Worm (Caenorhabditis elegans) whole organism, young adult: ENCODE data around the gene nhr-90.

Experiments
- B0261.1 ChIP-seq: sonication (generic microtip); optimal IDR thresholded peaks from 2 replicates; lab custom pipeline; 2016; ENCODE audit warnings: mild to moderate bottlenecking, missing genetic modification characterization, moderate library complexity, missing compliant biosample characterization
- F57C9.4 ChIP-seq: sonication (generic microtip); optimal IDR thresholded peaks from 2 replicates; lab custom pipeline; 2017; ENCODE audit warnings: mild to moderate bottlenecking, missing genetic modification characterization, missing compliant biosample characterization
- athp-1 ChIP-seq: sonication (generic microtip); optimal IDR thresholded peaks from 2 replicates; lab custom pipeline; 2017; ENCODE audit warnings: mild to moderate bottlenecking, missing genetic modification characterization, missing compliant biosample characterization
- ceh-27 ChIP-seq: fragments of 200-800 bp; sonication (Bioruptor generic); optimal IDR thresholded peaks from 2 replicates; lab custom pipeline; 2018; ENCODE audit warnings: mild to moderate bottlenecking, missing genetic modification characterization, moderate library complexity, missing compliant biosample characterization
- dox-1 ChIP-seq: fragments of 200-800 bp; sonication (Bioruptor generic); IDR thresholded peaks from 2 replicates; pipeline ENCODE4 v1.3.6; 2022; ENCODE audit warnings: missing genetic modification reagents, missing genetic modification characterization, missing compliant biosample characterization
- dpl-1 ChIP-seq: fragments of 150-350 bp; optimal IDR thresholded peaks from 2 replicates; lab custom pipeline; 2014; ENCODE audit warnings: missing biosample characterization, missing genetic modification reagents, missing genetic modification characterization
- egl-18 ChIP-seq: fragments of 200-800 bp; sonication (Bioruptor generic); IDR thresholded peaks from 2 replicates; pipeline ENCODE4 v1.3.6; 2022; ENCODE audit warnings: missing genetic modification reagents, missing genetic modification characterization, missing compliant biosample characterization
- him-1 ChIP-seq: sonication (generic microtip); optimal IDR thresholded peaks from 2 replicates; lab custom pipeline; 2016; ENCODE audit warnings: missing genotype, missing genetic modification reagents, missing genetic modification characterization, missing compliant biosample characterization
- nfyb-1 ChIP-seq: fragments of 200-800 bp; sonication (Bioruptor generic); IDR thresholded peaks from 2 replicates; pipeline ENCODE4 v1.3.6; 2022; ENCODE audit warnings: missing genetic modification reagents, missing genetic modification characterization, missing compliant biosample characterization
- snpc-4 ChIP-seq, 5 experiments: fragments of 150-350 bp in 1 of 5; sonication (generic microtip) in 4 of 5; optimal IDR thresholded peaks; 2 replicates each; lab custom pipeline; 2014 to 2018; ENCODE audit warnings: missing genetic modification characterization in 5 of 5, missing biosample characterization in 3 of 5, antibody characterized with exemption in 2 of 5, mild to moderate bottlenecking in 2 of 5, missing compliant biosample characterization in 2 of 5, missing genotype in 2 of 5, moderate library complexity in 2 of 5, missing genetic modification reagents in 1 of 5

- TF ChIP-seq him-1, result no peak
- no peak for TF ChIP-seq ceh-27 (GFP tag; lab: Kevin White, UChicago)
- TF ChIP-seq snpc-4 (GFP tag; optimal IDR thresholded peaks at IDR 0.05; lab: Kevin White, UChicago), result no peak
- TF ChIP-seq snpc-4 (tag; optimal IDR thresholded peaks at IDR 0.05; lab: Kevin White, UChicago), result no peak
- TF ChIP-seq athp-1 (tag; lab: Kevin White, UChicago), result no peak
- no peak for TF ChIP-seq dox-1
- no peak for TF ChIP-seq F57C9.4 (tag; lab: Kevin White, UChicago)
- TF ChIP-seq egl-18 (GFP tag; lab: Robert Waterston, UW), result no peak
- no peak for TF ChIP-seq nfyb-1 (GFP tag; lab: Robert Waterston, UW)
- TF ChIP-seq B0261.1 (tag; lab: Kevin White, UChicago), result no peak
- no peak for TF ChIP-seq dpl-1 (GFP tag; lab: Kevin White, UChicago)
Measured at ce11 chrV:610217-610616, at the start of gene nhr-90.
